Fruit fly (Drosophila melanogaster) whole organism, wandering third instar larva: ENCODE results near the gene lin-52.

Source experiments
- CG32264 ChIP-seq: fragments of 200-800 bp; sonication (Bioruptor generic); optimal IDR thresholded peaks from 2 replicates; lab custom pipeline; 2016; ENCODE audit warnings: missing biosample characterization, missing genetic modification characterization
- dsf ChIP-seq: sonication (Bioruptor generic); optimal IDR thresholded peaks from 2 replicates; lab custom pipeline; 2016; ENCODE audit warnings: missing biosample characterization, missing genetic modification characterization, borderline replicate concordance
- sv ChIP-seq: fragments of 200-800 bp; sonication (Bioruptor generic); optimal IDR thresholded peaks from 3 replicates; lab custom pipeline; 2016; ENCODE audit warnings: missing biosample characterization, missing genetic modification characterization
- usp ChIP-seq: fragments of >200 bp; optimal IDR thresholded peaks from 2 replicates; lab custom pipeline; 2017; ENCODE audit warnings: missing biosample characterization, missing genetic modification characterization

DNA sequence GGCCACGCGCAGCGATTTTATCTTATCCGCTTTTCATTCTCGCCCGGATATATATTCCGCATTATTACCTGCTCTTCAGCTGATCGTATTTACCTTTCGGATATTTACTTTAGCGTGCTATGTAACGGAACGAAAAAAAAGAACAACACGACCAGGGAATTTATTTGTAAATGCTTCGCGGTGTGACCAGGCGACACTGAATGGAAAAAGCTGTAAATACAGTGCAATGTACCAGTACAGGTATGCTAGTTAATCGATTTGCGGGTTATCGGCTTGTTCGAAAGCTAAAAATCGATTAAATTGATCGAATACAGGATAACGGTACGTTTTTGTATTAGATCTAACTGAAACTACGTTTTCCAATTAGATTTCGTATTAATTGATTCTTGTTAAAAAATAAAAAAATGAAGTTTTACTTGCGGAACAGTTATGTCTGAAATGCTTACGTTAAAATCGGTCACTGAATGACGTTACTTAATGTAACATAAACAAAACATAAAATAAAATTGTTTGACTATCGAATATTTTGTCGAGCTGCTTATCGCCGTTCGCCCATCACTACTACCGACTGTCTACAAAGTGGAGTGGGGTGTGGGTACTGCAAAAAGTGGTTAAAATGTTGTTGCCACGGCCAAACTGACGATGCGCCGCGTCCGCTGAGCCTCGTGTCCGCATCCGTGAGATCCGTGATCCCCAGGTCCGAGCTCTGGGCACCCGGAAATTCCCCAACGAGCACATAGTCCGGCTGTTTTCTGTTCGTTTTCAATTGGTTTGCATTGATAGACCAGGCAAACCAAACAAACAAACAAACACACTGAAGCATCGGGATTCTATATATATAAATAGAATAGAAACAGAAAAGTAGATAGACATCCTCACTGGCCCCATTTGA is 9.5 kb upstream of the lin-52 start, which contains the start of the genes MAPk-Ak2 and CG42699:
- TF ChIP-seq usp (GFP tag; lab: Kevin White, UChicago) (no peak), sv (GFP tag; lab: Kevin White, UChicago) (peak; percentile 4), dsf (peak; percentile 52), CG32264 (GFP tag; lab: Kevin White, UChicago) (peak; percentile 30)
